Fruit fly (Drosophila melanogaster) whole organism, embryonic: ENCODE results near the gene Dus3.

Experiments
- Blimp-1 ChIP-seq: fragments of 200-800 bp; sonication (Bioruptor generic); optimal IDR thresholded peaks from 3 replicates; lab custom pipeline; 2018; ENCODE audit warnings: missing biosample characterization, missing genetic modification characterization, mild to moderate bottlenecking, moderate library complexity, missing genetic modification reagents
- CG11093 ChIP-seq: fragments of 200-800 bp; sonication (Bioruptor generic); IDR thresholded peaks from 3 replicates; pipeline ENCODE4 v1.3.6; 2022; ENCODE audit warnings: missing biosample characterization, missing genetic modification characterization
- CG13424 ChIP-seq: fragments of 200-800 bp; sonication (Bioruptor generic); optimal IDR thresholded peaks from 2 replicates; lab custom pipeline; 2019; ENCODE audit warnings: missing biosample characterization, mild to moderate bottlenecking, missing genetic modification characterization, moderate library complexity
- CG15601 ChIP-seq: fragments of 200-800 bp; sonication (Bioruptor generic); optimal IDR thresholded peaks from 3 replicates; lab custom pipeline; 2019; ENCODE audit warnings: missing biosample characterization, mild to moderate bottlenecking, missing genetic modification characterization, moderate library complexity
- CG16813 ChIP-seq: fragments of 200-800 bp; sonication (Bioruptor generic); IDR thresholded peaks from 3 replicates; pipeline ENCODE4 v1.3.6; 2022; ENCODE audit warnings: missing biosample characterization, missing genetic modification characterization; ENCODE audit not compliant: partially characterized antibody
- CG17361 ChIP-seq: fragments of 200-800 bp; sonication (Bioruptor generic); IDR thresholded peaks from 3 replicates; pipeline ENCODE4 v1.3.6; 2022; ENCODE audit warnings: missing biosample characterization, missing genetic modification characterization
- CG17912 ChIP-seq: fragments of 200-800 bp; sonication (Bioruptor generic); optimal IDR thresholded peaks from 2 replicates; lab custom pipeline; 2018; ENCODE audit warnings: missing biosample characterization, mild to moderate bottlenecking, missing genetic modification characterization
- CG18011 ChIP-seq: fragments of 200-800 bp; sonication (Bioruptor generic); optimal IDR thresholded peaks from 2 replicates; lab custom pipeline; 2017; ENCODE audit warnings: missing biosample characterization, missing genetic modification characterization, mild to moderate bottlenecking, moderate library complexity, missing genotype
- CG2678 ChIP-seq: fragments of 200-800 bp; sonication (Bioruptor generic); optimal IDR thresholded peaks from 3 replicates; lab custom pipeline; 2019; ENCODE audit warnings: missing biosample characterization, mild to moderate bottlenecking, missing genetic modification characterization, moderate library complexity
- CG30403 ChIP-seq: fragments of 200-800 bp; sonication (Bioruptor generic); optimal IDR thresholded peaks from 3 replicates; lab custom pipeline; 2016; ENCODE audit warnings: missing biosample characterization, missing genetic modification characterization
- CG33557 ChIP-seq: fragments of 200-800 bp; sonication (Bioruptor generic); optimal IDR thresholded peaks from 2 replicates; lab custom pipeline; 2019; ENCODE audit warnings: missing biosample characterization, mild to moderate bottlenecking, missing genetic modification characterization, moderate library complexity
- CG6654 ChIP-seq: fragments of 200-800 bp; sonication (Bioruptor generic); optimal IDR thresholded peaks from 2 replicates; lab custom pipeline; 2017; ENCODE audit warnings: missing biosample characterization, mild to moderate bottlenecking, missing genetic modification characterization
- CG9215 ChIP-seq: fragments of 200-800 bp; sonication (Bioruptor generic); IDR thresholded peaks from 2 replicates; pipeline ENCODE4 v1.3.6; 2022; ENCODE audit warnings: missing biosample characterization, missing genetic modification characterization
- CG9609 ChIP-seq: fragments of 200-800 bp; sonication (Bioruptor generic); optimal IDR thresholded peaks from 3 replicates; lab custom pipeline; 2016; ENCODE audit warnings: missing biosample characterization, missing genetic modification characterization
- CG9727 ChIP-seq: fragments of 200-800 bp; sonication (Bioruptor generic); optimal IDR thresholded peaks from 3 replicates; lab custom pipeline; 2017; ENCODE audit warnings: missing biosample characterization, mild to moderate bottlenecking, missing genetic modification characterization
- CG9797 ChIP-seq: fragments of 200-800 bp; sonication (Bioruptor generic); optimal IDR thresholded peaks from 3 replicates; lab custom pipeline; 2018; ENCODE audit warnings: missing biosample characterization, mild to moderate bottlenecking, missing genetic modification characterization
- CHES-1-like ChIP-seq: fragments of 200-800 bp; sonication (Bioruptor generic); optimal IDR thresholded peaks from 2 replicates; lab custom pipeline; 2016; ENCODE audit warnings: missing biosample characterization, missing genetic modification characterization
- Chrac-16 ChIP-seq: fragments of 200-800 bp; sonication (Bioruptor generic); optimal IDR thresholded peaks from 3 replicates; lab custom pipeline; 2016; ENCODE audit warnings: missing biosample characterization, missing genetic modification characterization
- Dad ChIP-seq: fragments of 200-800 bp; sonication (Bioruptor generic); optimal IDR thresholded peaks from 3 replicates; lab custom pipeline; 2016; ENCODE audit warnings: missing biosample characterization, missing genetic modification characterization
- Dip3 ChIP-seq: fragments of 200-800 bp; sonication (Bioruptor generic); optimal IDR thresholded peaks from 3 replicates; lab custom pipeline; 2016; ENCODE audit warnings: missing biosample characterization, missing genetic modification characterization
- E2f1 ChIP-seq: fragments of 200-800 bp; sonication (Bioruptor generic); IDR thresholded peaks from 2 replicates; pipeline ENCODE4 v1.3.6; 2022; ENCODE audit warnings: missing biosample characterization, missing genetic modification characterization
- Ets65A ChIP-seq: fragments of 200-800 bp; sonication (Bioruptor generic); peaks from one replicate; lab custom pipeline; 2016; ENCODE audit warnings: missing biosample characterization, missing genetic modification characterization
- HLH54F ChIP-seq: fragments of 200-800 bp; sonication (Bioruptor generic); optimal IDR thresholded peaks from 3 replicates; lab custom pipeline; 2016; ENCODE audit warnings: missing biosample characterization, missing genetic modification characterization
- HLHmδ ChIP-seq: fragments of 200-800 bp; sonication (Bioruptor generic); optimal IDR thresholded peaks from 2 replicates; lab custom pipeline; 2018; ENCODE audit warnings: missing biosample characterization, mild to moderate bottlenecking, missing genetic modification characterization, moderate library complexity
- Hr3 ChIP-seq: fragments of 200-800 bp; sonication (Bioruptor generic); optimal IDR thresholded peaks from 3 replicates; lab custom pipeline; 2016; ENCODE audit warnings: missing biosample characterization, missing genetic modification characterization
- Pdp1 ChIP-seq, 2 experiments: fragments of 200-800 bp; sonication (Bioruptor generic); optimal IDR thresholded peaks; 3 replicates each; lab custom pipeline; 2016; ENCODE audit warnings: missing biosample characterization in 2 of 2, missing genetic modification characterization in 2 of 2, mild to moderate bottlenecking in 1 of 2, moderate library complexity in 1 of 2
- Sin3A ChIP-seq: fragments of >200 bp; optimal IDR thresholded peaks from 2 replicates; lab custom pipeline; 2018
- Sox100B ChIP-seq: fragments of 200-800 bp; sonication (Bioruptor generic); optimal IDR thresholded peaks from 3 replicates; lab custom pipeline; 2018; ENCODE audit warnings: missing biosample characterization, mild to moderate bottlenecking, missing genetic modification characterization
- Sox102F ChIP-seq: fragments of 200-800 bp; sonication (Bioruptor generic); optimal IDR thresholded peaks from 2 replicates; lab custom pipeline; 2018; ENCODE audit warnings: missing biosample characterization, mild to moderate bottlenecking, missing genetic modification characterization, moderate library complexity
- Sry-δ ChIP-seq: fragments of 200-800 bp; sonication (Bioruptor generic); optimal IDR thresholded peaks from 2 replicates; lab custom pipeline; 2016; ENCODE audit warnings: missing biosample characterization, missing genetic modification characterization
- Trl ChIP-seq, 3 experiments: fragments of >200 bp in 2 of 3; fragments of 200-800 bp in 1 of 3; sonication (Bioruptor generic) in 1 of 3; optimal IDR thresholded peaks; 2 replicates in 1 of 3; 3 replicates in 2 of 3; lab custom pipeline; 2016 to 2017; ENCODE audit warnings: missing biosample characterization in 1 of 3, missing genetic modification characterization in 1 of 3
- ac ChIP-seq: fragments of 200-800 bp; sonication (Bioruptor generic); optimal IDR thresholded peaks from 3 replicates; lab custom pipeline; 2017; ENCODE audit warnings: missing biosample characterization, mild to moderate bottlenecking, missing genetic modification characterization
- amos ChIP-seq: fragments of 200-800 bp; sonication (Bioruptor generic); IDR thresholded peaks from 2 replicates; pipeline ENCODE4 v1.3.6; 2022; ENCODE audit warnings: missing biosample characterization, missing genetic modification characterization; ENCODE audit not compliant: partially characterized antibody
- az2 ChIP-seq: fragments of 200-800 bp; sonication (Bioruptor generic); optimal IDR thresholded peaks from 3 replicates; lab custom pipeline; 2016; ENCODE audit warnings: missing biosample characterization, missing genetic modification characterization
- bab2 ChIP-seq: fragments of 200-800 bp; sonication (Bioruptor generic); optimal IDR thresholded peaks from 2 replicates; lab custom pipeline; 2016; ENCODE audit warnings: missing biosample characterization, missing genetic modification characterization
- chn ChIP-seq: fragments of 200-800 bp; sonication (Bioruptor generic); optimal IDR thresholded peaks from 2 replicates; lab custom pipeline; 2016; ENCODE audit warnings: missing biosample characterization, missing genetic modification characterization
- disco-r ChIP-seq: fragments of 200-800 bp; sonication (Bioruptor generic); optimal IDR thresholded peaks from 2 replicates; lab custom pipeline; 2016; ENCODE audit warnings: missing biosample characterization, missing genetic modification characterization
- dmrt99B ChIP-seq: fragments of 200-800 bp; sonication (Bioruptor generic); optimal IDR thresholded peaks from 2 replicates; lab custom pipeline; 2018; ENCODE audit warnings: missing biosample characterization, mild to moderate bottlenecking, missing genetic modification characterization, moderate library complexity
- dpn ChIP-seq, 2 experiments: fragments of 200-800 bp; sonication (Bioruptor generic); optimal IDR thresholded peaks; 3 replicates each; lab custom pipeline; 2016; ENCODE audit warnings: missing biosample characterization in 2 of 2, missing genetic modification characterization in 2 of 2
- gem ChIP-seq: fragments of 200-800 bp; sonication (Bioruptor generic); optimal IDR thresholded peaks from 2 replicates; lab custom pipeline; 2019; ENCODE audit warnings: missing biosample characterization, mild to moderate bottlenecking, missing genetic modification characterization, moderate library complexity
- kah ChIP-seq: fragments of 200-800 bp; sonication (Bioruptor generic); optimal IDR thresholded peaks from 2 replicates; lab custom pipeline; 2018; ENCODE audit warnings: missing biosample characterization, mild to moderate bottlenecking, missing genetic modification characterization
- kni ChIP-seq: fragments of 200-800 bp; sonication (Bioruptor generic); optimal IDR thresholded peaks from 3 replicates; lab custom pipeline; 2017; ENCODE audit warnings: mild to moderate bottlenecking, missing biosample characterization, missing genetic modification reagents, missing genetic modification characterization
- nau ChIP-seq: fragments of 200-800 bp; sonication (Bioruptor generic); optimal IDR thresholded peaks from 3 replicates; lab custom pipeline; 2017; ENCODE audit warnings: missing biosample characterization, mild to moderate bottlenecking, missing genetic modification characterization, missing genetic modification reagents
- p53 ChIP-seq: fragments of 200-800 bp; sonication (Bioruptor generic); optimal IDR thresholded peaks from 2 replicates; lab custom pipeline; 2016; ENCODE audit warnings: missing biosample characterization, missing genetic modification characterization
- pho ChIP-seq: fragments of 200-800 bp; sonication (Bioruptor generic); optimal IDR thresholded peaks from 2 replicates; lab custom pipeline; 2016; ENCODE audit warnings: missing biosample characterization, missing genetic modification characterization
- pita ChIP-seq: fragments of 200-800 bp; sonication (Bioruptor generic); optimal IDR thresholded peaks from 2 replicates; lab custom pipeline; 2017; ENCODE audit warnings: missing biosample characterization, mild to moderate bottlenecking, missing genetic modification characterization
- salm ChIP-seq: fragments of 200-800 bp; sonication (Bioruptor generic); optimal IDR thresholded peaks from 2 replicates; lab custom pipeline; 2018; ENCODE audit warnings: missing biosample characterization, mild to moderate bottlenecking, missing genetic modification characterization
- tio ChIP-seq: fragments of 200-800 bp; sonication (Bioruptor generic); optimal IDR thresholded peaks from 2 replicates; lab custom pipeline; 2017; ENCODE audit warnings: missing biosample characterization, missing genetic modification characterization, inconsistent platforms

Gene Dus3

dm6 chr2L:19795320-19796110 lies 36.8 kb downstream of the Dus3 start (continued):
- TF ChIP-seq ac (GFP tag; lab: Kevin White, UChicago), result no peak
- peak; percentile 20 for TF ChIP-seq Dip3 (GFP tag; lab: Kevin White, UChicago)
- peak; percentile 60; the same call in 2 of the 3 replicates for TF ChIP-seq CG17361 (GFP tag; lab: Robert Waterston, UW)
- TF ChIP-seq CG11093 (GFP tag; lab: Robert Waterston, UW), result no peak
- peak; percentile 50 for TF ChIP-seq Hr3 (GFP tag; lab: Kevin White, UChicago)
- TF ChIP-seq Blimp-1 (GFP tag; lab: Kevin White, UChicago), result peak; percentile 3
- no peak for TF ChIP-seq dmrt99B (tag; lab: Kevin White, UChicago)
- peak; percentile 30 for TF ChIP-seq CG15601 (tag; lab: Kevin White, UChicago)
- peak; percentile 58 for TF ChIP-seq gem (tag; lab: Kevin White, UChicago)
- TF ChIP-seq CG9797 (GFP tag; lab: Kevin White, UChicago), result peak; percentile 86
- TF ChIP-seq E2f1 (GFP tag; lab: Robert Waterston, UW), result peak; percentile 40; the same call in 1 of the 2 replicates
- TF ChIP-seq pho, result peak; percentile 65
- TF ChIP-seq chn (GFP tag; lab: Kevin White, UChicago), result peak; percentile 2
- peak; percentile 57 for TF ChIP-seq p53 (GFP tag; lab: Kevin White, UChicago)
- peak; percentile 87 for TF ChIP-seq CG16813 (GFP tag; lab: Robert Waterston, UW)
- peak; percentile 58 for TF ChIP-seq Sin3A (lab: Kevin White, UChicago)
- TF ChIP-seq tio (GFP tag; lab: Kevin White, UChicago), result peak; percentile 7
- peak; percentile 85 for TF ChIP-seq amos (GFP tag; lab: Robert Waterston, UW)
- peak; percentile 48 for TF ChIP-seq bab2
- peak; percentile 44 for TF ChIP-seq CG13424 (tag; lab: Kevin White, UChicago)
- peak; percentile 95 for TF ChIP-seq Sry-δ (GFP tag; lab: Kevin White, UChicago)
- peak; percentile 35 for TF ChIP-seq CG33557
- TF ChIP-seq dpn (GFP tag; optimal IDR thresholded peaks at IDR 0.05; lab: Kevin White, UChicago), result peak; percentile 43 to 45
- TF ChIP-seq CG9727 (GFP tag; lab: Kevin White, UChicago), result peak; percentile 55
- TF ChIP-seq kah (GFP tag; lab: Kevin White, UChicago), result no peak
- peak; percentile 55 for TF ChIP-seq Chrac-16 (GFP tag; lab: Kevin White, UChicago)
- TF ChIP-seq CG17912 (GFP tag; lab: Kevin White, UChicago), result no peak
- no peak for TF ChIP-seq Trl (optimal IDR thresholded peaks at IDR 0.05; lab: Kevin White, UChicago)
- peak; percentile 58 for TF ChIP-seq Trl (GFP tag; optimal IDR thresholded peaks at IDR 0.05; lab: Kevin White, UChicago)
- TF ChIP-seq HLHmδ (GFP tag; lab: Kevin White, UChicago), result no peak
- TF ChIP-seq CG2678 (tag; lab: Kevin White, UChicago), result peak; percentile 33
- TF ChIP-seq Sox100B, result peak; percentile 39
- TF ChIP-seq CG9609 (GFP tag; lab: Kevin White, UChicago), result peak; percentile 37
- peak; percentile 66 for TF ChIP-seq CG30403 (GFP tag; lab: Kevin White, UChicago)
- TF ChIP-seq HLH54F (GFP tag; lab: Kevin White, UChicago), result peak; percentile 50
- peak; percentile 2 for TF ChIP-seq Sox102F (GFP tag; lab: Kevin White, UChicago)
- peak; percentile 75 for TF ChIP-seq CHES-1-like (GFP tag; lab: Kevin White, UChicago)
- TF ChIP-seq disco-r (GFP tag; lab: Kevin White, UChicago), result peak; percentile 61
- TF ChIP-seq CG18011 (GFP tag; lab: Kevin White, UChicago), result peak; percentile 33
- TF ChIP-seq Ets65A (GFP tag; lab: Kevin White, UChicago), result peak; percentile 95
- TF ChIP-seq az2, result peak; percentile 49
- TF ChIP-seq Dad, result no peak
- no peak for TF ChIP-seq pita
- no peak for TF ChIP-seq CG6654 (GFP tag; lab: Kevin White, UChicago)
- peak; percentile 18; the same call in 1 of the 2 replicates for TF ChIP-seq CG9215 (GFP tag; lab: Robert Waterston, UW)
- TF ChIP-seq kni (GFP tag; lab: Kevin White, UChicago), result no peak
- peak; percentile 23 to 63 for TF ChIP-seq Pdp1 (GFP tag; optimal IDR thresholded peaks at IDR 0.05; lab: Kevin White, UChicago)
- TF ChIP-seq nau (GFP tag; lab: Kevin White, UChicago), result no peak
- TF ChIP-seq salm (tag; lab: Kevin White, UChicago), result peak; percentile 2
